Worm (Caenorhabditis elegans) whole organism, late embryonic: ENCODE measurements around the gene Y4C6B.3.

ENCODE experiments used
- C08G9.2 ChIP-seq: sonication (generic microtip); optimal IDR thresholded peaks from 2 replicates; lab custom pipeline; 2016; ENCODE audit warnings: mild to moderate bottlenecking, missing genetic modification characterization, moderate library complexity, missing compliant biosample characterization
- C38D4.7 ChIP-seq: fragments of 200-800 bp; sonication (Bioruptor generic); optimal IDR thresholded peaks from 2 replicates; lab custom pipeline; 2018; ENCODE audit warnings: mild to moderate bottlenecking, missing genetic modification characterization, moderate library complexity, missing compliant biosample characterization
- K02D7.2 ChIP-seq: sonication (generic microtip); optimal IDR thresholded peaks from 2 replicates; lab custom pipeline; 2017; ENCODE audit warnings: mild to moderate bottlenecking, missing genetic modification characterization, missing compliant biosample characterization
- K09A11.1 ChIP-seq: sonication (generic microtip); optimal IDR thresholded peaks from 2 replicates; lab custom pipeline; 2017; ENCODE audit warnings: antibody characterized with exemption, mild to moderate bottlenecking, missing genetic modification characterization, missing compliant biosample characterization; ENCODE audit not compliant: insufficient read depth
- T23F11.4 ChIP-seq: fragments of 200-800 bp; sonication (Bioruptor generic); optimal IDR thresholded peaks from 2 replicates; lab custom pipeline; 2018; ENCODE audit warnings: mild to moderate bottlenecking, missing genetic modification characterization, missing compliant biosample characterization
- ama-1 ChIP-seq: fragments of 150-350 bp; optimal IDR thresholded peaks from 2 replicates; lab custom pipeline; 2014
- ceh-14 ChIP-seq: sonication (generic microtip); optimal IDR thresholded peaks from 2 replicates; lab custom pipeline; 2016; ENCODE audit warnings: missing genotype, missing genetic modification characterization, missing compliant biosample characterization
- ceh-18 ChIP-seq: sonication (generic microtip); optimal IDR thresholded peaks from 2 replicates; lab custom pipeline; 2016; ENCODE audit warnings: missing genetic modification characterization, missing compliant biosample characterization
- ceh-2 ChIP-seq: sonication (generic microtip); optimal IDR thresholded peaks from 2 replicates; lab custom pipeline; 2016; ENCODE audit warnings: missing genotype, missing genetic modification characterization, missing compliant biosample characterization
- ceh-31 ChIP-seq: sonication (generic microtip); optimal IDR thresholded peaks from 2 replicates; lab custom pipeline; 2016; ENCODE audit warnings: missing genetic modification characterization, missing compliant biosample characterization
- ceh-34 ChIP-seq: sonication (generic microtip); optimal IDR thresholded peaks from 2 replicates; lab custom pipeline; 2016; ENCODE audit warnings: mild to moderate bottlenecking, missing genetic modification characterization, missing compliant biosample characterization
- ceh-45 ChIP-seq: fragments of 200-800 bp; sonication (Bioruptor generic); IDR thresholded peaks from 2 replicates; pipeline ENCODE4 v1.3.6; 2022; ENCODE audit warnings: missing genetic modification reagents, missing genetic modification characterization, missing compliant biosample characterization
- ceh-6 ChIP-seq: fragments of 200-800 bp; sonication (Bioruptor generic); optimal IDR thresholded peaks from 2 replicates; lab custom pipeline; 2018; ENCODE audit warnings: mild to moderate bottlenecking, missing genetic modification characterization, missing compliant biosample characterization
- ceh-9 ChIP-seq: sonication (generic microtip); optimal IDR thresholded peaks from 2 replicates; lab custom pipeline; 2016; ENCODE audit warnings: mild to moderate bottlenecking, missing genetic modification characterization, inconsistent platforms, missing compliant biosample characterization
- che-1 ChIP-seq: sonication (generic microtip); optimal IDR thresholded peaks from 2 replicates; lab custom pipeline; 2016; ENCODE audit warnings: mild to moderate bottlenecking, missing genetic modification characterization, missing compliant biosample characterization
- elt-2 ChIP-seq: sonication (generic microtip); optimal IDR thresholded peaks from 2 replicates; lab custom pipeline; 2016; ENCODE audit warnings: missing genetic modification reagents, missing genetic modification characterization, missing compliant biosample characterization
- elt-4 ChIP-seq: sonication (generic microtip); optimal IDR thresholded peaks from 2 replicates; lab custom pipeline; 2016; ENCODE audit warnings: missing genetic modification characterization, missing compliant biosample characterization
- ets-4 ChIP-seq: sonication (generic microtip); optimal IDR thresholded peaks from 2 replicates; lab custom pipeline; 2016; ENCODE audit warnings: missing genetic modification characterization, missing compliant biosample characterization
- eyg-1 ChIP-seq: sonication (generic microtip); optimal IDR thresholded peaks from 2 replicates; lab custom pipeline; 2016; ENCODE audit warnings: missing genotype, missing genetic modification characterization, missing compliant biosample characterization
- fax-1 ChIP-seq: sonication (generic microtip); optimal IDR thresholded peaks from 2 replicates; lab custom pipeline; 2016; ENCODE audit warnings: missing genotype, missing genetic modification characterization, missing compliant biosample characterization
- gmeb-2 ChIP-seq: sonication (generic microtip); optimal IDR thresholded peaks from 2 replicates; lab custom pipeline; 2016; ENCODE audit warnings: missing genetic modification characterization, inconsistent platforms, missing compliant biosample characterization
- hlh-15 ChIP-seq: sonication (generic microtip); optimal IDR thresholded peaks from 2 replicates; lab custom pipeline; 2016; ENCODE audit warnings: missing genetic modification characterization, missing compliant biosample characterization
- hlh-30 ChIP-seq: sonication (generic microtip); optimal IDR thresholded peaks from 2 replicates; lab custom pipeline; 2017; ENCODE audit warnings: antibody characterized with exemption, missing genetic modification characterization, missing compliant biosample characterization; ENCODE audit not compliant: insufficient read depth
- madf-2 ChIP-seq: sonication (generic microtip); optimal IDR thresholded peaks from 2 replicates; lab custom pipeline; 2017; ENCODE audit warnings: missing genetic modification characterization, missing compliant biosample characterization
- mec-3 ChIP-seq: sonication (generic microtip); optimal IDR thresholded peaks from 2 replicates; lab custom pipeline; 2016; ENCODE audit warnings: borderline replicate concordance, missing genetic modification characterization, missing compliant biosample characterization
- nfya-1 ChIP-seq: sonication (generic microtip); optimal IDR thresholded peaks from 2 replicates; lab custom pipeline; 2017; ENCODE audit warnings: missing genetic modification characterization, mild to moderate bottlenecking, missing compliant biosample characterization, antibody characterized with exemption, moderate library complexity
- npax-4 ChIP-seq: sonication (generic microtip); optimal IDR thresholded peaks from 2 replicates; lab custom pipeline; 2016; ENCODE audit warnings: missing genetic modification characterization, missing compliant biosample characterization
- pag-3 ChIP-seq: sonication (generic microtip); optimal IDR thresholded peaks from 2 replicates; lab custom pipeline; 2016; ENCODE audit warnings: missing compliant biosample characterization, missing genetic modification characterization, borderline replicate concordance
- pat-9 ChIP-seq: fragments of 200-800 bp; sonication (Bioruptor generic); optimal IDR thresholded peaks from 2 replicates; lab custom pipeline; 2018; ENCODE audit warnings: mild to moderate bottlenecking, missing genetic modification characterization, moderate library complexity, missing compliant biosample characterization
- pax-1 ChIP-seq: fragments of 150-350 bp; optimal IDR thresholded peaks from 2 replicates; lab custom pipeline; 2014; ENCODE audit warnings: missing biosample characterization, missing genetic modification characterization
- pha-2 ChIP-seq: sonication (generic microtip); optimal IDR thresholded peaks from 2 replicates; lab custom pipeline; 2017; ENCODE audit warnings: mild to moderate bottlenecking, missing genetic modification characterization, missing compliant biosample characterization
- pros-1 ChIP-seq: fragments of 150-350 bp; optimal IDR thresholded peaks from 2 replicates; lab custom pipeline; 2014; ENCODE audit warnings: missing biosample characterization, missing genetic modification reagents, missing genetic modification characterization
- sdc-2 ChIP-seq: sonication (generic microtip); optimal IDR thresholded peaks from 2 replicates; lab custom pipeline; 2016; ENCODE audit warnings: missing genotype, missing genetic modification characterization, missing compliant biosample characterization
- sox-4 ChIP-seq: sonication (generic microtip); optimal IDR thresholded peaks from 2 replicates; lab custom pipeline; 2017; ENCODE audit warnings: mild to moderate bottlenecking, missing genetic modification characterization, inconsistent platforms, missing compliant biosample characterization
- syd-9 ChIP-seq: sonication (generic microtip); optimal IDR thresholded peaks from 2 replicates; lab custom pipeline; 2016; ENCODE audit warnings: mild to moderate bottlenecking, missing genetic modification characterization, moderate library complexity, missing compliant biosample characterization
- tbx-2 ChIP-seq: sonication (generic microtip); optimal IDR thresholded peaks from 2 replicates; lab custom pipeline; 2016; ENCODE audit warnings: missing genetic modification characterization, missing compliant biosample characterization
- tbx-7 ChIP-seq: sonication (generic microtip); optimal IDR thresholded peaks from 2 replicates; lab custom pipeline; 2016; ENCODE audit warnings: missing genotype, missing genetic modification characterization, missing compliant biosample characterization
- unc-55 ChIP-seq: sonication (generic microtip); optimal IDR thresholded peaks from 2 replicates; lab custom pipeline; 2017; ENCODE audit warnings: missing biosample characterization, missing genetic modification reagents, missing genetic modification characterization
- unc-86 ChIP-seq: sonication (generic microtip); optimal IDR thresholded peaks from 2 replicates; lab custom pipeline; 2016; ENCODE audit warnings: missing genetic modification characterization, missing compliant biosample characterization
- ztf-16 ChIP-seq: sonication (generic microtip); optimal IDR thresholded peaks from 2 replicates; lab custom pipeline; 2017; ENCODE audit warnings: missing genetic modification characterization, missing compliant biosample characterization

Gene Y4C6B.3

ce11 chrIV:5334518-5334917, 2.2 kb downstream of the Y4C6B.3 start (continued):
- TF ChIP-seq ztf-16 (tag; lab: Kevin White, UChicago) (peak; percentile 49), K09A11.1 (tag; lab: Kevin White, UChicago) (peak; percentile 50), elt-2 (tag; lab: Kevin White, UChicago) (peak; percentile 72), syd-9 (tag; lab: Kevin White, UChicago) (peak; percentile 8), T23F11.4 (GFP tag; lab: Kevin White, UChicago) (no peak), ceh-31 (peak; percentile 35), hlh-30 (no peak), pros-1 (tag; lab: Kevin White, UChicago) (no peak), sox-4 (tag; lab: Kevin White, UChicago) (peak; percentile 73), ceh-2 (peak; percentile 27), eyg-1 (tag; lab: Kevin White, UChicago) (no peak), ceh-6 (no peak), elt-4 (tag; lab: Kevin White, UChicago) (no peak), C08G9.2 (tag; lab: Kevin White, UChicago) (peak; percentile 43), fax-1 (tag; lab: Kevin White, UChicago) (peak; percentile 60), gmeb-2 (tag; lab: Kevin White, UChicago) (peak; percentile 78), ama-1 (no peak), hlh-15 (no peak), ceh-34 (tag; lab: Kevin White, UChicago) (peak; percentile 48), pax-1 (tag; lab: Kevin White, UChicago) (no peak), npax-4 (no peak), ceh-14 (tag; lab: Kevin White, UChicago) (peak; percentile 57), C38D4.7 (no peak), ceh-18 (tag; lab: Kevin White, UChicago) (peak; percentile 42), tbx-7 (no peak), che-1 (tag; lab: Kevin White, UChicago) (peak; percentile 73), madf-2 (tag; lab: Kevin White, UChicago) (no peak), unc-86 (tag; lab: Kevin White, UChicago) (peak; percentile 34), K02D7.2 (tag; lab: Kevin White, UChicago) (peak; percentile 17), ets-4 (tag; lab: Kevin White, UChicago) (no peak)

ce11 chrIV:5337649-5338048, 5.4 kb downstream of the Y4C6B.3 start:
- TF ChIP-seq pat-9 (tag; lab: Kevin White, UChicago) = no peak
- no peak for TF ChIP-seq K09A11.1 (tag; lab: Kevin White, UChicago)
- TF ChIP-seq nfya-1 (tag; lab: Kevin White, UChicago) = no peak
- TF ChIP-seq, all 69 proteins: peak for 0

- no peak for TF ChIP-seq C08G9.2 (tag; lab: Kevin White, UChicago)
- TF ChIP-seq ceh-45 (GFP tag; lab: Robert Waterston, UW) = no peak
- TF ChIP-seq pax-1 (tag; lab: Kevin White, UChicago) = no peak
- TF ChIP-seq ceh-18 (tag; lab: Kevin White, UChicago) = no peak
- TF ChIP-seq elt-4 (tag; lab: Kevin White, UChicago) = no peak
- no peak for TF ChIP-seq ceh-9
- TF ChIP-seq syd-9 (tag; lab: Kevin White, UChicago) = no peak
- no peak for TF ChIP-seq pha-2 (tag; lab: Kevin White, UChicago)
- TF ChIP-seq C38D4.7 = no peak
- no peak for TF ChIP-seq pag-3
- no peak for TF ChIP-seq fax-1 (tag; lab: Kevin White, UChicago)
- no peak for TF ChIP-seq mec-3
- no peak for TF ChIP-seq unc-55
- no peak for TF ChIP-seq tbx-2 (tag; lab: Kevin White, UChicago)
- no peak for TF ChIP-seq sdc-2 (tag; lab: Kevin White, UChicago)
These were observed 7.0 kb downstream of the Y4C6B.3 start, which contains the start of gene Y4C6B.2 for ce11 chrIV:5339255-5339654. Y4C6B.2 (plus strand) TSS chrIV:5339574.
